Worm (Caenorhabditis elegans) whole organism, L3 larva: ENCODE results near the gene lin-2.
A peak's percentile ranks its signal among the peaks of the same experiment; 100 is the strongest.

Experiments used
- R02D3.7 ChIP-seq: fragments of 150-350 bp; optimal IDR thresholded peaks from 2 replicates; lab custom pipeline; 2014; ENCODE audit warnings: missing biosample characterization, missing genetic modification characterization
- ZK546.5 ChIP-seq: sonication (generic microtip); optimal IDR thresholded peaks from 2 replicates; lab custom pipeline; 2017; ENCODE audit warnings: missing biosample characterization, missing genetic modification characterization
- aly-2 ChIP-seq: fragments of 150-350 bp; optimal IDR thresholded peaks from 2 replicates; lab custom pipeline; 2014; ENCODE audit warnings: missing biosample characterization, missing genetic modification characterization
- ceh-16 ChIP-seq: sonication (generic microtip); optimal IDR thresholded peaks from 2 replicates; lab custom pipeline; 2017; ENCODE audit warnings: missing biosample characterization, missing genetic modification characterization
- ceh-28 ChIP-seq: fragments of 150-350 bp; optimal IDR thresholded peaks from 2 replicates; lab custom pipeline; 2014; ENCODE audit warnings: missing biosample characterization, missing genetic modification reagents, missing genetic modification characterization
- ceh-82 ChIP-seq: fragments of 150-350 bp; optimal IDR thresholded peaks from 2 replicates; lab custom pipeline; 2014; ENCODE audit warnings: missing biosample characterization, missing genetic modification characterization
- ceh-9 ChIP-seq: sonication (generic microtip); optimal IDR thresholded peaks from 2 replicates; lab custom pipeline; 2018; ENCODE audit warnings: missing biosample characterization, missing genetic modification characterization
- daf-12 ChIP-seq: fragments of 150-350 bp; optimal IDR thresholded peaks from 2 replicates; lab custom pipeline; 2014; ENCODE audit warnings: missing biosample characterization, missing genetic modification reagents, missing genetic modification characterization
- egl-27 ChIP-seq: sonication (generic microtip); optimal IDR thresholded peaks from 4 replicates; lab custom pipeline; 2017; ENCODE audit warnings: missing biosample characterization, missing genetic modification reagents, missing genetic modification characterization
- egl-5 ChIP-seq: fragments of 150-350 bp; optimal IDR thresholded peaks from 2 replicates; lab custom pipeline; 2017; ENCODE audit warnings: missing biosample characterization, missing genetic modification reagents, missing genetic modification characterization, inconsistent platforms
- elt-1 ChIP-seq: fragments of 150-350 bp; optimal IDR thresholded peaks from 2 replicates; lab custom pipeline; 2014; ENCODE audit warnings: missing biosample characterization, missing genetic modification characterization
- elt-2 ChIP-seq: sonication (generic microtip); optimal IDR thresholded peaks from 2 replicates; lab custom pipeline; 2016; ENCODE audit warnings: missing genetic modification reagents, mild to moderate bottlenecking, missing genetic modification characterization, missing compliant biosample characterization
- elt-3 ChIP-seq, 3 experiments: fragments of 150-350 bp in 1 of 3; sonication (generic microtip) in 2 of 3; optimal IDR thresholded peaks; 2 replicates in 2 of 3; 4 replicates in 1 of 3; lab custom pipeline; 2014 to 2017; ENCODE audit warnings: missing biosample characterization in 3 of 3, missing genetic modification characterization in 3 of 3
- eor-1 ChIP-seq, 2 experiments: fragments of 150-350 bp; optimal IDR thresholded peaks; 2 replicates each; lab custom pipeline; 2014 to 2018; ENCODE audit warnings: missing biosample characterization in 2 of 2, missing genetic modification characterization in 2 of 2
- fkh-10 ChIP-seq: sonication (generic microtip); optimal IDR thresholded peaks from 2 replicates; lab custom pipeline; 2017; ENCODE audit warnings: missing biosample characterization, missing genetic modification reagents, missing genetic modification characterization
- fkh-2 ChIP-seq: fragments of 150-350 bp; optimal IDR thresholded peaks from 2 replicates; lab custom pipeline; 2014; ENCODE audit warnings: missing biosample characterization, missing genetic modification reagents, missing genetic modification characterization
- fos-1 ChIP-seq: fragments of 150-350 bp; optimal IDR thresholded peaks from 2 replicates; lab custom pipeline; 2014; ENCODE audit warnings: missing biosample characterization, missing genetic modification characterization
- hmg-11 ChIP-seq: sonication (generic microtip); optimal IDR thresholded peaks from 2 replicates; lab custom pipeline; 2016; ENCODE audit warnings: missing genetic modification characterization, missing compliant biosample characterization
- jun-1 ChIP-seq: fragments of 150-350 bp; optimal IDR thresholded peaks from 2 replicates; lab custom pipeline; 2014; ENCODE audit warnings: missing biosample characterization, missing genetic modification reagents, missing genetic modification characterization
- lin-15B ChIP-seq: fragments of 150-350 bp; optimal IDR thresholded peaks from 2 replicates; lab custom pipeline; 2014; ENCODE audit warnings: missing biosample characterization, missing genetic modification characterization
- lin-39 ChIP-seq: fragments of 150-350 bp; optimal IDR thresholded peaks from 2 replicates; lab custom pipeline; 2018; ENCODE audit warnings: missing biosample characterization, missing genetic modification reagents, missing genetic modification characterization
- lsy-12 ChIP-seq: sonication (generic microtip); optimal IDR thresholded peaks from 2 replicates; lab custom pipeline; 2016; ENCODE audit warnings: mild to moderate bottlenecking, missing genetic modification characterization, missing compliant biosample characterization
- mdl-1 ChIP-seq: fragments of 150-350 bp; optimal IDR thresholded peaks from 2 replicates; lab custom pipeline; 2014; ENCODE audit warnings: missing biosample characterization, missing genetic modification characterization
- mml-1 ChIP-seq: fragments of 150-350 bp; sonication (generic microtip); optimal IDR thresholded peaks from 3 replicates; lab custom pipeline; 2014; ENCODE audit warnings: missing biosample characterization, missing genetic modification characterization
- nfya-1 ChIP-seq: sonication (generic microtip); optimal IDR thresholded peaks from 2 replicates; lab custom pipeline; 2017; ENCODE audit warnings: missing genetic modification characterization, mild to moderate bottlenecking, missing compliant biosample characterization, antibody characterized with exemption, moderate library complexity; ENCODE audit not compliant: insufficient read depth
- nhr-11 ChIP-seq: fragments of 150-350 bp; optimal IDR thresholded peaks from 2 replicates; lab custom pipeline; 2014; ENCODE audit warnings: missing biosample characterization, missing genetic modification characterization
- nhr-12 ChIP-seq: fragments of 150-350 bp; optimal IDR thresholded peaks from 2 replicates; lab custom pipeline; 2014; ENCODE audit warnings: missing biosample characterization, missing genetic modification characterization
- nhr-23 ChIP-seq: fragments of 150-350 bp; optimal IDR thresholded peaks from 2 replicates; lab custom pipeline; 2014; ENCODE audit warnings: missing biosample characterization, missing genetic modification reagents, missing genetic modification characterization
- nhr-237 ChIP-seq: fragments of 150-350 bp; optimal IDR thresholded peaks from 2 replicates; lab custom pipeline; 2014; ENCODE audit warnings: missing biosample characterization, missing genetic modification characterization
- nhr-25 ChIP-seq: sonication (generic microtip); optimal IDR thresholded peaks from 2 replicates; lab custom pipeline; 2017; ENCODE audit warnings: missing biosample characterization, missing genetic modification characterization
- nhr-43 ChIP-seq: sonication (generic microtip); optimal IDR thresholded peaks from 2 replicates; lab custom pipeline; 2016; ENCODE audit warnings: mild to moderate bottlenecking, missing genetic modification characterization, missing compliant biosample characterization; ENCODE audit not compliant: poor library complexity, severe bottlenecking
- nhr-67 ChIP-seq: fragments of 150-350 bp; optimal IDR thresholded peaks from 2 replicates; lab custom pipeline; 2014; ENCODE audit warnings: missing biosample characterization, missing genetic modification characterization
- nhr-76 ChIP-seq: fragments of 150-350 bp; sonication (generic microtip); optimal IDR thresholded peaks from 5 replicates; lab custom pipeline; 2014; ENCODE audit warnings: missing biosample characterization, missing genetic modification characterization
- pha-4 ChIP-seq: fragments of 150-350 bp; optimal IDR thresholded peaks from 2 replicates; lab custom pipeline; 2014; ENCODE audit warnings: missing biosample characterization, missing genetic modification reagents, missing genetic modification characterization
- sea-2 ChIP-seq: fragments of 150-350 bp; sonication (generic microtip); optimal IDR thresholded peaks from 4 replicates; lab custom pipeline; 2014; ENCODE audit warnings: missing biosample characterization, missing genetic modification reagents, missing genetic modification characterization
- unc-39 ChIP-seq: sonication (generic microtip); optimal IDR thresholded peaks from 4 replicates; lab custom pipeline; 2017; ENCODE audit warnings: missing biosample characterization, missing genetic modification characterization
- unc-62 ChIP-seq: fragments of 150-350 bp; sonication (generic microtip); optimal IDR thresholded peaks from 4 replicates; lab custom pipeline; 2014; ENCODE audit warnings: missing biosample characterization, missing genetic modification reagents, missing genetic modification characterization
- ztf-11 ChIP-seq: fragments of 150-350 bp; optimal IDR thresholded peaks from 2 replicates; lab custom pipeline; 2014; ENCODE audit warnings: missing biosample characterization, missing genetic modification characterization

Gene lin-2

DNA sequence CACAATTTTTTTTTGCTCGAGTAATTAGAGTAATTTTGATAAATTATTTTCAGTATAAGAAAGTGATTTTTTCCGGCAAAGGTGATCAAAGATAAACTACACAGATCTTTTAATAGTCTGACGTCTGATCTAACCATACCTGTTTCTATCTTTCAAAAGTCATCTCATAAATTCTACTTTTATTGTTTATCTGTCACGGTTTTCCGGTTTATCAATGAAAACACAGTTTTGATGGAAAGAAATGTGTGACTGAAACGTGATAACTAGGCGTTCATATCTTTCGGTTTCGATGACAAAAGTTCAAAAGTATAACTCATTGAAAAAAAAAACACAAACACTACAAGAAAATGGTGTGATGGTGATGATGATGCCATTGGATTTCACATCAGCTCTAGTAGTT is 8.7 kb upstream of the lin-2 start:
- TF ChIP-seq nhr-23 (peak; percentile 68), unc-62 (GFP tag; lab: Kevin White, UChicago) (peak; percentile 17), ztf-11 (tag; lab: Kevin White, UChicago) (no peak), nhr-43 (tag; lab: Kevin White, UChicago) (peak; percentile 34), elt-1 (tag; lab: Kevin White, UChicago) (no peak), nhr-25 (tag; lab: Kevin White, UChicago) (peak; percentile 19)

DNA sequence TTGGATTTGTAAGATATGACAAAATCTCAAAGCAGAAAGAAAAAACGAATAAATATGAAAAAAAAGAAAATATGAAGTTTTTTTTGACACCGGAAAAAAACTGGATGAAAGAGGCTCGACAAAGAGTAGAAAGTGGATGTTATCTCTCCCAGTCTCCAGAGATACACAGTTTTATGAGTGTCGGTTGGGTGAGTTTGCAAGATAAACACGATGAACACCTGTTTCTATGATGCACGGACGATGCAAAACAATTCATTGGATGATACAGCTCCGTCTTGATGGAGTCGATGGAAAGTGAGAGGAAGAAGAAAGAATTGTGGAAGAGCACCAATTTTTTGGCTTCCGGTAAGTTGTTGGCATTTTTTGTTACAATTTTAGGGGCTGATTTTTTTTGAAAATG is 2.0 kb upstream of the lin-2 start:
- no peak for TF ChIP-seq nhr-237 (tag; lab: Kevin White, UChicago)
- no peak for TF ChIP-seq nhr-43 (tag; lab: Kevin White, UChicago)
- peak; percentile 12 for TF ChIP-seq lin-39
- no peak for TF ChIP-seq lsy-12 (tag; lab: Kevin White, UChicago)
- TF ChIP-seq ceh-82 = no peak
- TF ChIP-seq fos-1 = no peak
- peak; percentile 7 for TF ChIP-seq nfya-1 (tag; lab: Kevin White, UChicago)
- TF ChIP-seq unc-39 = no peak
- no peak for TF ChIP-seq nhr-67 (tag; lab: Kevin White, UChicago)
- TF ChIP-seq hmg-11 = no peak
- TF ChIP-seq mml-1 = no peak
- TF ChIP-seq ceh-16 (tag; lab: Kevin White, UChicago) = no peak
- no peak for TF ChIP-seq daf-12 (tag; lab: Kevin White, UChicago)
- TF ChIP-seq ceh-9 (tag; lab: Kevin White, UChicago) = no peak
- no peak for TF ChIP-seq nhr-25 (tag; lab: Kevin White, UChicago)

DNA sequence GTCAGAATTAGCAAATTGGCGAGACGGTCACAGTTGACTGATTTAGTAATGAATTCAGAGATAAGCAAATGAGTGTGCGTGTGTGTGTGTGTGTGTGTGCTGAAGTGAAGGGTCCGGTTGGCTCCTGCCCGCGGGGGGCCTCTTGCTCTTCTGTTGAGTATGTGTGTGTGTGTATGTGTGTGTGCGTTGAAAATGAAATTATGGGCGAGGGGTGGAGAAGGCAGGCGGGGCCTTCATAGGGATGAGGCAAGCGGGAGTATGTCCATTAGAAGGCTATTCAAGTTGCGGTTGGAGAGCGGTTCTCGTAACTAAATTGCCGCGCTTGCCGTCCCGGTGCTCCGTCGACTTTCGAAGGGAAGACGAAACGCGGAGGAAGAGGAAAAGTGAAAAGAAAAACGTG is 6.5 kb downstream of the lin-2 start:
- TF ChIP-seq fkh-10 (GFP tag; lab: Kevin White, UChicago) = peak; percentile 77
- TF ChIP-seq aly-2 (tag; lab: Kevin White, UChicago) = no peak
- TF ChIP-seq egl-27 = no peak
- peak; percentile 32 for TF ChIP-seq nfya-1 (tag; lab: Kevin White, UChicago)
- TF ChIP-seq, all 47 proteins: peak for 2

DNA sequence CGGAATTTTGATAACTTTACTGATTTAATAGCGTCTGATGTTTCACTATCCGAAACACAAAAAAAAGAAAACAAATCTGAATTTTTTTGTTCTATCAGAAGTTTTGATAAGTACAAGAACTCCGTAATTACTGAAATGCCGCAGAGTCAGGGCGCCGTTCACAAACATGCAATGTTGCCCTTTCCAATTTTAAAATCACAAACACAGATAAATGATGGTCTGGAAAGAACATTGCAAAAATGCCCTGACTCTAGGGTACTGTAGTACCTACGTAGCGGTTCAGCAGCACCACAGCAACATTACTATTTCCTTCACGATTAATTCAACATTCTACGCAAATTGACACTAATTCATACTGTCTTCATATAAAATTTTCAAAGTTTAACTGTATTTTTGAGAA is 7.2 kb downstream of the lin-2 start:
- no peak for TF ChIP-seq egl-5 (tag; lab: Kevin White, UChicago)
- TF ChIP-seq mdl-1 (tag; lab: Kevin White, UChicago) = no peak
- TF ChIP-seq lin-15B (tag; lab: Kevin White, UChicago) = no peak
- TF ChIP-seq ceh-16 (tag; lab: Kevin White, UChicago) = no peak
- no peak for TF ChIP-seq nhr-23
- TF ChIP-seq pha-4 (tag; lab: Kevin White, UChicago) = no peak
- no peak for TF ChIP-seq nhr-12
- TF ChIP-seq ceh-28 (tag; lab: Kevin White, UChicago) = no peak
- no peak for TF ChIP-seq ceh-9 (tag; lab: Kevin White, UChicago)
- no peak for TF ChIP-seq elt-2 (tag; lab: Kevin White, UChicago)
- TF ChIP-seq sea-2 = no peak
- no peak for TF ChIP-seq unc-62 (GFP tag; lab: Kevin White, UChicago)
- no peak for TF ChIP-seq mml-1

DNA sequence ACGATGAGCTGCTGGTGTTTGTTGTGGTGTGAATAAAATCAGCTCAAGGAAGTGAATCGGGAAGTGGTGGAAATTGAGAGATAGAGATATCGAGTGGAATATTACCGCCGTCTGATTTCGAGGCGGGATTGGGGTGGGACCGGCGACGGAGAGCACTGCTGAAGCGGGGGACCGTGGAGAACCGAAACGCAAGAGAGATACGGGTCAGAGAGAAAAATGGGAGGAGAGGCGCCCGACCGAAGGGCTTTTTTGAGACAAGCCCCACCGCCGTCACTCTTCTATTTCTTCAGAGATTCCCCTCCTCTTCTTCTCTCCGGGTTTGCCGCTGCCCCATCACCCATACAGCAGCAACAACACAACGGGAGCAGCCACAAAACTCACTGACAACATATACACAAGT is 7.8 kb downstream of the lin-2 start:
- TF ChIP-seq lin-39 (peak; percentile 61), nhr-76 (tag; lab: Kevin White, UChicago) (no peak), nfya-1 (tag; lab: Kevin White, UChicago) (peak; percentile 13)
- TF ChIP-seq, all 47 proteins: peak for 2

DNA sequence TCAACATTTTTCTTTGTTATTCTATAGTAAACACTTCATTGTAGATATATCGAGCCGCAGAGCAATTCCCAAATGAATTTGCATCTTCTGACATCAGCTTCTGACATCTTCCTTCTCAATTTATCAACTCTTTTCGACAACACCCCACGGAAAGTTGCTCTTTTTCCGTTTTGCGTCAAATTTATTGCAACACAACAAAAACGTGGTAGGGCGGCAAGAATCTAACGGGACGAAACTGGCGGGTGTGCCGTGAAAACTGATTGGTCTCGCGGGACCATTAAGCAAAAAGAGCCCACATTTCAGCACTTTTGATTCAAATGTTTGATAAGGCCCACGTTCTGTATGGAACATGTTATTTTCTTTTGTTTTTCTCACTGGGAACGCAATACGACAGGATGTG is 9.1 kb downstream of the lin-2 start:
- no peak for TF ChIP-seq nhr-12
- no peak for TF ChIP-seq jun-1 (tag; lab: Kevin White, UChicago)
- no peak for TF ChIP-seq ZK546.5 (tag; lab: Kevin White, UChicago)
- no peak for TF ChIP-seq R02D3.7 (tag; lab: Kevin White, UChicago)
- TF ChIP-seq ceh-9 (tag; lab: Kevin White, UChicago) = no peak
- no peak for TF ChIP-seq elt-3 (tag; optimal IDR thresholded peaks at IDR 0.05; lab: Kevin White, UChicago)
- TF ChIP-seq nhr-11 = no peak
- no peak for TF ChIP-seq eor-1 (tag; optimal IDR thresholded peaks at IDR 0.05; lab: Kevin White, UChicago)
- TF ChIP-seq fkh-2 (tag; lab: Kevin White, UChicago) = no peak
- TF ChIP-seq hmg-11 = no peak
- TF ChIP-seq aly-2 (tag; lab: Kevin White, UChicago) = no peak
- TF ChIP-seq egl-5 (tag; lab: Kevin White, UChicago) = no peak
- no peak for TF ChIP-seq mdl-1 (tag; lab: Kevin White, UChicago)
- no peak for TF ChIP-seq nhr-76 (tag; lab: Kevin White, UChicago)
- TF ChIP-seq nhr-23 = no peak
- no peak for TF ChIP-seq ceh-16 (tag; lab: Kevin White, UChicago)
- TF ChIP-seq lin-39 = peak; percentile 70
- no peak for TF ChIP-seq fkh-10 (GFP tag; lab: Kevin White, UChicago)
- TF ChIP-seq elt-1 (tag; lab: Kevin White, UChicago) = peak; percentile 36
- no peak for TF ChIP-seq fos-1
- TF ChIP-seq unc-62 (GFP tag; lab: Kevin White, UChicago) = peak; percentile 28
- no peak for TF ChIP-seq nhr-67 (tag; lab: Kevin White, UChicago)
- TF ChIP-seq nfya-1 (tag; lab: Kevin White, UChicago) = peak; percentile 14
- TF ChIP-seq, all 47 proteins: peak for 4
